Fruit fly (Drosophila melanogaster): ENCODE data around the gene Idgf2.

The Idgf2 gene

dm6 chr2L:16476517-16476916 lies 29.4 kb downstream of the Idgf2 start (continued):
- TF ChIP-seq CG18619 (GFP tag; optimal IDR thresholded peaks at IDR 0.05) (peak; percentile 27), CG7839 (tag; optimal IDR thresholded peaks at IDR 0.05) (peak; percentile 18), CG6765 (GFP tag; optimal IDR thresholded peaks at IDR 0.05) (no peak), NK7.1 (GFP tag; optimal IDR thresholded peaks at IDR 0.05) (no peak), CG7271 (tag; optimal IDR thresholded peaks at IDR 0.05) (peak; percentile 32), ems (GFP tag; optimal IDR thresholded peaks at IDR 0.05) (no peak), CG4617 (GFP tag; optimal IDR thresholded peaks at IDR 0.05; ENCODE audit: borderline replicate concordance) (no peak), sens-2 (GFP tag; IDR thresholded peaks at IDR 0.05) (no peak), otp (GFP tag; IDR thresholded peaks at IDR 0.05) (peak; percentile 55; the same call in 1 of the 3 replicates), ato (GFP tag; IDR thresholded peaks at IDR 0.05; ENCODE audit: partially characterized antibody) (no peak), CG17359 (tag; optimal IDR thresholded peaks at IDR 0.05) (peak; percentile 48), wek (GFP tag; optimal IDR thresholded peaks at IDR 0.05) (no peak), B-H1 (GFP tag; IDR thresholded peaks at IDR 0.05) (no peak), CG10565 (GFP tag; optimal IDR thresholded peaks at IDR 0.05) (no peak), Taf1 (GFP tag; IDR thresholded peaks at IDR 0.05) (no peak), H2.0 (GFP tag; IDR thresholded peaks at IDR 0.05) (no peak), trh (GFP tag; optimal IDR thresholded peaks at IDR 0.05) (peak; percentile 32), CG18599 (GFP tag; optimal IDR thresholded peaks at IDR 0.05) (no peak), mld (GFP tag; IDR thresholded peaks at IDR 0.05; ENCODE audit: partially characterized antibody) (no peak), CG3407 (GFP tag; optimal IDR thresholded peaks at IDR 0.05) (peak; percentile 52), H15 (GFP tag; IDR thresholded peaks at IDR 0.05) (no peak), bowl (GFP tag; IDR thresholded peaks at IDR 0.05) (no peak), CG17568 (GFP tag; optimal IDR thresholded peaks at IDR 0.05) (peak; percentile 53), Camta (GFP tag; optimal IDR thresholded peaks at IDR 0.05) (peak; percentile 31), crp (GFP tag; optimal IDR thresholded peaks at IDR 0.05) (no peak), CG9727 (GFP tag; optimal IDR thresholded peaks at IDR 0.05) (peak; percentile 47), CG42726 (GFP tag; IDR thresholded peaks at IDR 0.05; ENCODE audit: partially characterized antibody) (no peak), rib (GFP tag; IDR thresholded peaks at IDR 0.05) (no peak), sens (GFP tag) (peak; percentile 91), CG8281 (tag; optimal IDR thresholded peaks at IDR 0.05) (no peak), Fer3 (tag; optimal IDR thresholded peaks at IDR 0.05) (peak; percentile 0), slou (GFP tag; optimal IDR thresholded peaks at IDR 0.05) (no peak), CG17361 (GFP tag; IDR thresholded peaks at IDR 0.05) (peak; percentile 63; the same call in 2 of the 3 replicates), CG2199 (GFP tag; IDR thresholded peaks at IDR 0.05) (no peak), CG17385 (GFP tag; optimal IDR thresholded peaks at IDR 0.05) (peak; percentile 38), Xbp1 (GFP tag; optimal IDR thresholded peaks at IDR 0.05) (no peak), bsh (GFP tag; optimal IDR thresholded peaks at IDR 0.05) (peak in 1 of 2 experiments; percentile 66), CG3847 (GFP tag; IDR thresholded peaks at IDR 0.05) (no peak), ftz-f1 (GFP tag; optimal IDR thresholded peaks at IDR 0.05) (no peak), Optix (GFP tag; IDR thresholded peaks at IDR 0.05) (no peak), CG12299 (tag; optimal IDR thresholded peaks at IDR 0.05) (no peak), CG12219 (GFP tag; optimal IDR thresholded peaks at IDR 0.05) (peak; percentile 13), dimm (GFP tag; IDR thresholded peaks at IDR 0.05) (no peak), ind (GFP tag; optimal IDR thresholded peaks at IDR 0.05) (no peak), CG13123 (GFP tag; optimal IDR thresholded peaks at IDR 0.05) (no peak), CG16813 (GFP tag; IDR thresholded peaks at IDR 0.05; ENCODE audit: partially characterized antibody) (no peak), CG6813 (GFP tag; optimal IDR thresholded peaks at IDR 0.05) (peak; percentile 58), twi (tag; optimal IDR thresholded peaks at IDR 0.05) (peak; percentile 36), Sox102F (GFP tag; optimal IDR thresholded peaks at IDR 0.05) (peak; percentile 62), tll (GFP tag; optimal IDR thresholded peaks at IDR 0.05) (peak in 1 of 2 experiments; percentile 52)

Measured in whole organism, embryonic.